Worm (Caenorhabditis elegans) whole organism, young adult: ENCODE results near the gene F13A7.7.

ENCODE experiments used
- C06A6.2 ChIP-seq: fragments of 200-800 bp; sonication (Bioruptor generic); conservative IDR thresholded peaks from 2 replicates; pipeline ENCODE4 v1.3.6; 2022; ENCODE audit warnings: missing genetic modification characterization, missing compliant biosample characterization
- F39B2.1 ChIP-seq: fragments of 200-800 bp; sonication (Bioruptor generic); IDR thresholded peaks from 2 replicates; pipeline ENCODE4 v1.3.6; 2022; ENCODE audit warnings: missing genetic modification reagents, missing genetic modification characterization, missing compliant biosample characterization
- F49E8.2 ChIP-seq: sonication (generic microtip); optimal IDR thresholded peaks from 3 replicates; lab custom pipeline; 2017; ENCODE audit warnings: missing genetic modification characterization, mild to moderate bottlenecking, missing compliant biosample characterization, antibody characterized with exemption, moderate library complexity; ENCODE audit not compliant: insufficient read depth
- F52B5.7 ChIP-seq: sonication (generic microtip); optimal IDR thresholded peaks from 2 replicates; lab custom pipeline; 2016; ENCODE audit warnings: mild to moderate bottlenecking, missing genetic modification characterization, missing compliant biosample characterization
- K11D2.4 ChIP-seq: fragments of 200-800 bp; sonication (Bioruptor generic); IDR thresholded peaks from 2 replicates; pipeline ENCODE4 v1.3.6; 2022; ENCODE audit warnings: missing genetic modification reagents, missing genetic modification characterization, missing compliant biosample characterization
- T26A5.8 ChIP-seq: sonication (generic microtip); optimal IDR thresholded peaks from 2 replicates; lab custom pipeline; 2016; ENCODE audit warnings: missing genetic modification characterization, missing compliant biosample characterization
- Y53F4B.3 ChIP-seq: fragments of 200-800 bp; sonication (Bioruptor generic); IDR thresholded peaks from 2 replicates; pipeline ENCODE4 v1.3.6; 2022; ENCODE audit warnings: missing genetic modification reagents, missing genetic modification characterization, missing compliant biosample characterization
- Y53G8AR.9 ChIP-seq: fragments of 200-800 bp; sonication (Bioruptor generic); conservative IDR thresholded peaks from 2 replicates; pipeline ENCODE4 v1.3.6; 2022; ENCODE audit warnings: missing genetic modification reagents, missing genetic modification characterization, missing compliant biosample characterization
- Y67H2A.10 ChIP-seq: fragments of 200-800 bp; sonication (Bioruptor generic); conservative IDR thresholded peaks from 2 replicates; pipeline ENCODE4 v1.3.6; 2022; ENCODE audit warnings: missing genetic modification reagents, missing genetic modification characterization, missing compliant biosample characterization
- aptf-2 ChIP-seq: fragments of 200-800 bp; sonication (Bioruptor generic); conservative IDR thresholded peaks from 2 replicates; pipeline ENCODE4 v1.3.6; 2022; ENCODE audit warnings: missing genetic modification reagents, missing genetic modification characterization, missing compliant biosample characterization
- attf-3 ChIP-seq: fragments of 200-800 bp; sonication (Bioruptor generic); conservative IDR thresholded peaks from 2 replicates; pipeline ENCODE4 v1.3.6; 2022; ENCODE audit warnings: missing genetic modification reagents, missing genetic modification characterization, missing compliant biosample characterization
- attf-6 ChIP-seq: fragments of 200-800 bp; sonication (Bioruptor generic); IDR thresholded peaks from 2 replicates; pipeline ENCODE4 v1.3.6; 2022; ENCODE audit warnings: missing genetic modification reagents, missing genetic modification characterization, missing compliant biosample characterization
- bed-1 ChIP-seq: fragments of 200-800 bp; sonication (Bioruptor generic); IDR thresholded peaks from 2 replicates; pipeline ENCODE4 v1.3.6; 2022; ENCODE audit warnings: missing genetic modification reagents, missing genetic modification characterization, missing compliant biosample characterization
- bed-2 ChIP-seq: fragments of 200-800 bp; sonication (Bioruptor generic); IDR thresholded peaks from 2 replicates; pipeline ENCODE4 v1.3.6; 2022; ENCODE audit warnings: missing genetic modification reagents, missing genetic modification characterization, missing compliant biosample characterization
- ccch-3 ChIP-seq: fragments of 200-800 bp; sonication (Bioruptor generic); optimal IDR thresholded peaks from 2 replicates; lab custom pipeline; 2018; ENCODE audit warnings: mild to moderate bottlenecking, missing genetic modification characterization, missing compliant biosample characterization
- ceh-27 ChIP-seq: fragments of 200-800 bp; sonication (Bioruptor generic); optimal IDR thresholded peaks from 2 replicates; lab custom pipeline; 2018; ENCODE audit warnings: mild to moderate bottlenecking, missing genetic modification characterization, moderate library complexity, missing compliant biosample characterization
- ceh-40 ChIP-seq: fragments of 200-800 bp; sonication (Bioruptor generic); IDR thresholded peaks from 2 replicates; pipeline ENCODE4 v1.3.6; 2022; ENCODE audit warnings: missing genetic modification characterization, missing compliant biosample characterization
- ceh-79 ChIP-seq: sonication (generic microtip); optimal IDR thresholded peaks from 2 replicates; lab custom pipeline; 2017; ENCODE audit warnings: mild to moderate bottlenecking, missing genetic modification characterization, missing compliant biosample characterization
- die-1 ChIP-seq: sonication (generic microtip); optimal IDR thresholded peaks from 2 replicates; lab custom pipeline; 2016; ENCODE audit warnings: missing genotype, mild to moderate bottlenecking, missing genetic modification characterization, missing compliant biosample characterization
- dox-1 ChIP-seq: fragments of 200-800 bp; sonication (Bioruptor generic); IDR thresholded peaks from 2 replicates; pipeline ENCODE4 v1.3.6; 2022; ENCODE audit warnings: missing genetic modification reagents, missing genetic modification characterization, missing compliant biosample characterization
- egrh-3 ChIP-seq: fragments of 200-800 bp; sonication (Bioruptor generic); IDR thresholded peaks from 2 replicates; pipeline ENCODE4 v1.3.6; 2022; ENCODE audit warnings: missing genetic modification reagents, missing genetic modification characterization, missing compliant biosample characterization
- him-1 ChIP-seq: sonication (generic microtip); optimal IDR thresholded peaks from 2 replicates; lab custom pipeline; 2016; ENCODE audit warnings: missing genotype, missing genetic modification reagents, missing genetic modification characterization, missing compliant biosample characterization
- hlh-12 ChIP-seq: sonication (generic microtip); optimal IDR thresholded peaks from 2 replicates; lab custom pipeline; 2016; ENCODE audit warnings: missing genetic modification characterization, missing compliant biosample characterization
- hlh-26 ChIP-seq: fragments of 200-800 bp; sonication (Bioruptor generic); conservative IDR thresholded peaks from 2 replicates; pipeline ENCODE4 v1.3.6; 2022; ENCODE audit warnings: missing genetic modification reagents, missing genetic modification characterization, missing compliant biosample characterization
- hmg-1.2 ChIP-seq: fragments of 200-800 bp; sonication (Bioruptor generic); IDR thresholded peaks from 2 replicates; pipeline ENCODE4 v1.3.6; 2022; ENCODE audit warnings: missing genetic modification reagents, missing genetic modification characterization, missing compliant biosample characterization
- hrde-1 ChIP-seq: sonication (generic microtip); optimal IDR thresholded peaks from 2 replicates; lab custom pipeline; 2016; ENCODE audit warnings: missing genetic modification characterization, mild to moderate bottlenecking, missing compliant biosample characterization, moderate library complexity, missing genotype, missing genetic modification reagents, borderline replicate concordance
- lag-1 ChIP-seq: fragments of 200-800 bp; sonication (Bioruptor generic); IDR thresholded peaks from 2 replicates; pipeline ENCODE4 v1.3.6; 2022; ENCODE audit warnings: missing genetic modification reagents, missing genetic modification characterization, missing compliant biosample characterization
- lin-26 ChIP-seq: fragments of 200-800 bp; sonication (Bioruptor generic); IDR thresholded peaks from 2 replicates; pipeline ENCODE4 v1.3.6; 2022; ENCODE audit warnings: missing genetic modification reagents, missing genetic modification characterization, missing compliant biosample characterization
- lir-1 ChIP-seq: fragments of 200-800 bp; sonication (Bioruptor generic); conservative IDR thresholded peaks from 2 replicates; pipeline ENCODE4 v1.3.6; 2022; ENCODE audit warnings: missing genetic modification reagents, missing genetic modification characterization, missing compliant biosample characterization
- madf-10 ChIP-seq: sonication (generic microtip); optimal IDR thresholded peaks from 2 replicates; lab custom pipeline; 2016; ENCODE audit warnings: mild to moderate bottlenecking, missing genetic modification characterization, missing compliant biosample characterization
- madf-3 ChIP-seq: fragments of 200-800 bp; sonication (Bioruptor generic); IDR thresholded peaks from 2 replicates; pipeline ENCODE4 v1.3.6; 2022; ENCODE audit warnings: missing genetic modification reagents, missing genetic modification characterization, missing compliant biosample characterization
- madf-8 ChIP-seq: fragments of 200-800 bp; sonication (Bioruptor generic); conservative IDR thresholded peaks from 2 replicates; pipeline ENCODE4 v1.3.6; 2022; ENCODE audit warnings: missing genetic modification reagents, missing genetic modification characterization, missing compliant biosample characterization
- nfya-1 ChIP-seq: sonication (generic microtip); optimal IDR thresholded peaks from 2 replicates; lab custom pipeline; 2017; ENCODE audit warnings: antibody characterized with exemption, missing compliant biosample characterization, missing genetic modification characterization, borderline replicate concordance; ENCODE audit not compliant: insufficient read depth
- nhr-27 ChIP-seq: fragments of 200-800 bp; sonication (Bioruptor generic); optimal IDR thresholded peaks from 2 replicates; lab custom pipeline; 2018; ENCODE audit warnings: mild to moderate bottlenecking, missing genetic modification characterization, moderate library complexity, missing compliant biosample characterization
- nhr-90 ChIP-seq: sonication (generic microtip); optimal IDR thresholded peaks from 2 replicates; lab custom pipeline; 2016; ENCODE audit warnings: missing genotype, mild to moderate bottlenecking, missing genetic modification characterization, missing compliant biosample characterization
- pbrm-1 ChIP-seq: fragments of 200-800 bp; sonication (Bioruptor generic); IDR thresholded peaks from 2 replicates; pipeline ENCODE4 v1.3.6; 2022; ENCODE audit warnings: missing genetic modification reagents, missing genetic modification characterization, missing compliant biosample characterization
- pha-4 ChIP-seq: fragments of 150-350 bp; sonication (generic microtip); optimal IDR thresholded peaks from 2 replicates; lab custom pipeline; 2014; ENCODE audit warnings: missing biosample characterization, missing genetic modification reagents, missing genetic modification characterization
- repo-1 ChIP-seq: sonication (generic microtip); optimal IDR thresholded peaks from 2 replicates; lab custom pipeline; 2017; ENCODE audit warnings: mild to moderate bottlenecking, missing genetic modification characterization, missing compliant biosample characterization
- rpc-1 ChIP-seq, 2 experiments: fragments of 150-350 bp in 1 of 2; sonication (generic microtip) in 1 of 2; optimal IDR thresholded peaks; 2 replicates each; lab custom pipeline; 2014 to 2018; ENCODE audit warnings: missing biosample characterization in 1 of 2, missing genetic modification characterization in 1 of 2, missing genetic modification reagents in 1 of 2, missing genotype in 1 of 2
- sdz-38 ChIP-seq: sonication (generic microtip); optimal IDR thresholded peaks from 2 replicates; lab custom pipeline; 2016; ENCODE audit warnings: missing genotype, missing genetic modification characterization, missing compliant biosample characterization
- snpc-1.1 ChIP-seq: sonication (generic microtip); optimal IDR thresholded peaks from 2 replicates; lab custom pipeline; 2017; ENCODE audit warnings: missing genetic modification characterization, mild to moderate bottlenecking, missing compliant biosample characterization, antibody characterized with exemption, moderate library complexity, missing genotype, missing genetic modification reagents; ENCODE audit not compliant: insufficient read depth
- snpc-1.3 ChIP-seq: sonication (generic microtip); optimal IDR thresholded peaks from 2 replicates; lab custom pipeline; 2017; ENCODE audit warnings: missing genetic modification characterization, mild to moderate bottlenecking, missing compliant biosample characterization, antibody characterized with exemption, moderate library complexity, missing genotype, missing genetic modification reagents; ENCODE audit not compliant: insufficient read depth
- tbp1 ChIP-seq: fragments of 200-800 bp; sonication (Bioruptor generic); optimal IDR thresholded peaks from 2 replicates; lab custom pipeline; 2018; ENCODE audit warnings: mild to moderate bottlenecking, missing genetic modification characterization, missing compliant biosample characterization
- tlf-1 ChIP-seq: fragments of 200-800 bp; sonication (Bioruptor generic); optimal IDR thresholded peaks from 2 replicates; lab custom pipeline; 2018; ENCODE audit warnings: mild to moderate bottlenecking, missing genetic modification characterization, missing compliant biosample characterization
- ztf-22 ChIP-seq: fragments of 200-800 bp; sonication (Bioruptor generic); optimal IDR thresholded peaks from 2 replicates; lab custom pipeline; 2018; ENCODE audit warnings: mild to moderate bottlenecking, missing genetic modification characterization, moderate library complexity, missing compliant biosample characterization
- ztf-3 ChIP-seq: fragments of 200-800 bp; sonication (Bioruptor generic); optimal IDR thresholded peaks from 2 replicates; lab custom pipeline; 2018; ENCODE audit warnings: mild to moderate bottlenecking, missing genetic modification characterization, missing compliant biosample characterization
- ztf-6 ChIP-seq: fragments of 200-800 bp; sonication (Bioruptor generic); IDR thresholded peaks from 2 replicates; pipeline ENCODE4 v1.3.6; 2022; ENCODE audit warnings: missing genetic modification reagents, missing genetic modification characterization, missing compliant biosample characterization

Gene F13A7.7

DNA sequence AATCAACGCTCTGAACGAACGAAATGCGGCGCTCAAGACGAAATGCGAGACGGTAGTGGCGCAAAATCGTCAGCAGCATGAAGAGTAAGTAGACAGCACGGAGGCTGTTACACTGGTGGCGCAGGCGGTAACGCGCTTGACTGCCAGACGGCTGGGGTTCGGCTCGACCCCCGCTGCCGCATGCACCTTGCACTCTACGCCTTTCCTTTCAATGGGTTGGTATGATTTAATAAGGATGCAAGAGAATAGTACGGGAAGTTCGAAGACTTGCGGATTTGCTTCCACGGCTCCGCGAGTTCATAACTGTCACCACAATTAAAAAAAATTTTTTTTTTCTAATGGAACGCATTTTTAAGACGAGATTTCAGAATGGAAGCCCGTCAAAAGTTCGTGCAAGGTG is 13.6 kb downstream of the F13A7.7 start (continued):
- TF ChIP-seq him-1 (tag; lab: Kevin White, UChicago) (peak; percentile 85), bed-2 (0 out of 2 replicates have a peak, but pooled peaks have one; percentile 60), attf-3 (GFP tag; lab: Robert Waterston, UW) (no peak), bed-1 (GFP tag; lab: Robert Waterston, UW) (0 out of 2 replicates have a peak, but pooled peaks have one; percentile 54), ceh-27 (GFP tag; lab: Kevin White, UChicago) (peak; percentile 93), attf-6 (GFP tag; lab: Robert Waterston, UW) (peak; percentile 88), ztf-3 (GFP tag; lab: Kevin White, UChicago) (peak; percentile 23), Y53F4B.3 (0 out of 2 replicates have a peak, but pooled peaks have one; percentile 24), ztf-6 (peak; percentile 49; the same call in 1 of the 2 replicates), dox-1 (GFP tag; lab: Robert Waterston, UW) (peak; percentile 92), ceh-40 (no peak), lin-26 (GFP tag; lab: Robert Waterston, UW) (peak; percentile 93), repo-1 (tag; lab: Kevin White, UChicago) (peak; percentile 89), K11D2.4 (GFP tag; lab: Robert Waterston, UW) (peak; percentile 73), hlh-26 (GFP tag; lab: Robert Waterston, UW) (no peak), lag-1 (no peak), tlf-1 (GFP tag; lab: Kevin White, UChicago) (peak; percentile 40), madf-3 (GFP tag; lab: Robert Waterston, UW) (peak; percentile 69; the same call in 1 of the 2 replicates), F52B5.7 (peak; percentile 92), ceh-79 (peak; percentile 90), Y53G8AR.9 (GFP tag; lab: Robert Waterston, UW) (peak; percentile 83), rpc-1 (optimal IDR thresholded peaks at IDR 0.05; lab: Kevin White, UChicago) (peak; percentile 92), rpc-1 (tag; optimal IDR thresholded peaks at IDR 0.05; lab: Kevin White, UChicago) (peak; percentile 88), aptf-2 (GFP tag; lab: Robert Waterston, UW) (no peak), nhr-90 (tag; lab: Kevin White, UChicago) (peak; percentile 95), nhr-27 (tag; lab: Kevin White, UChicago) (peak; percentile 67), hlh-12 (tag; lab: Kevin White, UChicago) (no peak), lir-1 (GFP tag; lab: Robert Waterston, UW) (no peak), madf-8 (0 out of 2 replicates have a peak, but pooled peaks have one; percentile 10), F39B2.1 (no peak), die-1 (tag; lab: Kevin White, UChicago) (peak; percentile 94), madf-10 (tag; lab: Kevin White, UChicago) (peak; percentile 68), F49E8.2 (tag; lab: Kevin White, UChicago) (peak; percentile 65), ccch-3 (GFP tag; lab: Kevin White, UChicago) (peak; percentile 32), ztf-22 (no peak), pha-4 (tag; lab: Kevin White, UChicago) (no peak), pbrm-1 (GFP tag; lab: Robert Waterston, UW) (peak; percentile 89), snpc-1.1 (peak; percentile 50), Y67H2A.10 (GFP tag; lab: Robert Waterston, UW) (no peak), sdz-38 (tag; lab: Kevin White, UChicago) (no peak), snpc-1.3 (peak; percentile 84), C06A6.2 (peak; percentile 59; the same call in 1 of the 2 replicates), hrde-1 (tag; lab: Kevin White, UChicago) (peak; percentile 89), egrh-3 (GFP tag; lab: Robert Waterston, UW) (peak; percentile 82), hmg-1.2 (peak; percentile 77), nfya-1 (tag; lab: Kevin White, UChicago) (no peak), tbp1 (GFP tag; lab: Kevin White, UChicago) (peak; percentile 91), T26A5.8 (peak; percentile 85)
